Worm (Caenorhabditis elegans): ENCODE data around the gene F15E6.4.

ce11 chrIV:4267320-4267719 is 24.0 kb upstream of the F15E6.4 start, which contains the start of gene F36A4.4:
- TF ChIP-seq F13H6.1 (tag; optimal IDR thresholded peaks at IDR 0.05) (no peak), pha-4 (tag; optimal IDR thresholded peaks at IDR 0.05) (no peak), unc-3 (GFP tag; conservative IDR thresholded peaks at IDR 0.05) (no peak), unc-3 (tag; optimal IDR thresholded peaks at IDR 0.05) (no peak), ceh-6 (GFP tag; optimal IDR thresholded peaks at IDR 0.05) (no peak), ceh-48 (tag; optimal IDR thresholded peaks at IDR 0.05) (no peak), ahr-1 (tag; optimal IDR thresholded peaks at IDR 0.05) (no peak), ets-4 (tag; optimal IDR thresholded peaks at IDR 0.05) (no peak), nhr-232 (tag; optimal IDR thresholded peaks at IDR 0.05) (no peak), K09A11.1 (tag; optimal IDR thresholded peaks at IDR 0.05; ENCODE audit: insufficient read depth) (no peak), K02D7.2 (tag; optimal IDR thresholded peaks at IDR 0.05) (no peak), fkh-10 (GFP tag; optimal IDR thresholded peaks at IDR 0.05) (no peak), dmd-4 (tag; optimal IDR thresholded peaks at IDR 0.05; ENCODE audit: borderline replicate concordance) (no peak), nhr-11 (tag; optimal IDR thresholded peaks at IDR 0.05) (no peak)

Measured in whole organism, late embryonic.